Worm (Caenorhabditis elegans): ENCODE measurements around the gene nspb-7.

nspb-7 gene

ce11 chrII:14610492-14611142 lies 32.5 kb downstream of the nspb-7 start:
- no peak for TF ChIP-seq Y53F4B.3 (GFP tag; IDR thresholded peaks at IDR 0.05)
- peak; percentile 35 for TF ChIP-seq ama-1 (optimal IDR thresholded peaks at IDR 0.05)
- TF ChIP-seq ama-1 (GFP tag; optimal IDR thresholded peaks at IDR 0.05): no peak

ce11 chrII:14611307-14611706 lies 33.2 kb downstream of the nspb-7 start:
- no peak for TF ChIP-seq F57A8.1 (GFP tag; optimal IDR thresholded peaks at IDR 0.05)
- TF ChIP-seq zfh-2 (GFP tag; conservative IDR thresholded peaks at IDR 0.05): no peak
- no peak for TF ChIP-seq hsf-1 (GFP tag; IDR thresholded peaks at IDR 0.05)
- TF ChIP-seq tbp1 (GFP tag; optimal IDR thresholded peaks at IDR 0.05): no peak
- TF ChIP-seq madf-3 (GFP tag; IDR thresholded peaks at IDR 0.05): no peak
- TF ChIP-seq F49E8.2 (tag; optimal IDR thresholded peaks at IDR 0.05; ENCODE audit: insufficient read depth): no peak
- TF ChIP-seq ZK185.1 (tag; optimal IDR thresholded peaks at IDR 0.05; ENCODE audit: poor library complexity, severe bottlenecking): no peak
- TF ChIP-seq ztf-3 (GFP tag; optimal IDR thresholded peaks at IDR 0.05): no peak
- TF ChIP-seq F22D6.2 (tag; optimal IDR thresholded peaks at IDR 0.05): no peak
- TF ChIP-seq B0261.1 (tag; optimal IDR thresholded peaks at IDR 0.05): no peak
- TF ChIP-seq tlf-1 (GFP tag; optimal IDR thresholded peaks at IDR 0.05): no peak
- TF ChIP-seq K11D2.4 (GFP tag; IDR thresholded peaks at IDR 0.05): no peak
- no peak for TF ChIP-seq him-1 (tag; optimal IDR thresholded peaks at IDR 0.05)
- TF ChIP-seq ekl-4 (GFP tag; IDR thresholded peaks at IDR 0.05): no peak
- no peak for TF ChIP-seq D2030.7 (GFP tag; IDR thresholded peaks at IDR 0.05)
- no peak for TF ChIP-seq dpl-1 (GFP tag; optimal IDR thresholded peaks at IDR 0.05)
- TF ChIP-seq akir-1 (GFP tag; optimal IDR thresholded peaks at IDR 0.05): no peak
- TF ChIP-seq xnd-1 (tag; optimal IDR thresholded peaks at IDR 0.05): no peak

DNA sequence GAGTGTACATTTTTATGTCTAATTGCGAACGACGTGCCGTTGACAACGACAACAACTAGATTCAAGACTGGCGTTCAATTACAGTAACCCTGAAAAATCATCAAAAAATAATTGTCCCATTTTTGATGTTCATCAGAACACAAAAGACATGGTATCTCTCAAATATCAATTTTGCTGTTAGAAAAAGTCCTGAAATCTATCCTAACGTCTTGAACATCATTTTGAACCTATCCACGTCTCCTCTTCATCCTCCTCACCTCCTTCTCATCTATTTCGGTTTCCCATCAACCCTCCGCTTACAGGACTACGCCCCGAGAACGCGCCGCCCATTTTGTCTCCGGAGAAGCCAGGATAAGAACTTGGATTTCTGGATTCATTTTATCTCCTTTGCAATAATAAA lies 37.6 kb downstream of the nspb-7 start, which contains the start of gene mltn-9:
Gene mltn-9 (plus strand): TSS at position 301 of the 400 bp plus-strand sequence.
- TF ChIP-seq dox-1 (GFP tag; IDR thresholded peaks at IDR 0.05) (no peak), egrh-3 (GFP tag; IDR thresholded peaks at IDR 0.05) (no peak), lin-26 (GFP tag; IDR thresholded peaks at IDR 0.05) (no peak), nhr-179 (tag; optimal IDR thresholded peaks at IDR 0.05) (no peak), lsy-27 (tag; optimal IDR thresholded peaks at IDR 0.05; ENCODE audit: borderline replicate concordance, insufficient read depth) (no peak), bed-2 (GFP tag; IDR thresholded peaks at IDR 0.05) (no peak), unc-130 (GFP tag; optimal IDR thresholded peaks at IDR 0.05) (no peak), D2030.7 (GFP tag; IDR thresholded peaks at IDR 0.05) (no peak)

DNA sequence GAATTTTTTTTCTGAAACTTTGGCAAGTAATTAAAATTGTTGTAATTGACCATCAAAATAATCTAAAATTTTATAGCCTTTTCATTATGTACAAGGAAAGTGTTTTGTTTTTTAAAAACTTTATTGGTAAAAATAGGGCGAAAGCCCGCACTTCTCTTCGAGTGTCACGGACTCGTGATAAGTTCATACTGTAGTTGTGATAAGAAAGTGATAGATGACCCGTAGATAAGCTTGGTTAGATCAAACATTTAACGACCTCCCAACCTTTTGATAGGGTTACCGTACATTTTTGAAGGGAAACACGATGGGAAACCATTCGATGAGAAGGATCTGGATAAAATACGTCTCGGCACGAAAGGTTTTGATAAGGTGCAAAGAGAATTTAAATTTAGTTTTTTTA lies 38.3 kb downstream of the nspb-7 start:
- no peak for TF ChIP-seq ztf-26 (tag; optimal IDR thresholded peaks at IDR 0.05)
- no peak for TF ChIP-seq attf-3 (GFP tag; conservative IDR thresholded peaks at IDR 0.05)
- no peak for TF ChIP-seq madf-10 (tag; optimal IDR thresholded peaks at IDR 0.05)

ce11 chrII:14616927-14617326 lies 38.8 kb downstream of the nspb-7 start:
- TF ChIP-seq attf-5 (GFP tag; optimal IDR thresholded peaks at IDR 0.05) (peak; percentile 49), him-1 (tag; optimal IDR thresholded peaks at IDR 0.05) (peak; percentile 64), attf-6 (GFP tag; IDR thresholded peaks at IDR 0.05) (no peak), aptf-3 (GFP tag; IDR thresholded peaks at IDR 0.05) (peak; percentile 66; the same call in 1 of the 2 replicates), ceh-79 (tag; optimal IDR thresholded peaks at IDR 0.05) (peak; percentile 5), lin-54 (GFP tag; optimal IDR thresholded peaks at IDR 0.05) (no peak), Y56A3A.18 (GFP tag; IDR thresholded peaks at IDR 0.05) (0 out of 2 replicates have a peak, but pooled peaks have one; percentile 41), F49E8.2 (tag; optimal IDR thresholded peaks at IDR 0.05; ENCODE audit: insufficient read depth) (peak; percentile 19), mel-28 (tag; optimal IDR thresholded peaks at IDR 0.05; ENCODE audit: borderline replicate concordance) (no peak), mxl-1 (tag; optimal IDR thresholded peaks at IDR 0.05) (peak; percentile 87), egl-44 (GFP tag; IDR thresholded peaks at IDR 0.05) (peak; percentile 66; the same call in 1 of the 2 replicates), Y79H2A.3 (GFP tag; conservative IDR thresholded peaks at IDR 0.05) (0 out of 2 replicates have a peak, but pooled peaks have one; percentile 33), athp-1 (tag; optimal IDR thresholded peaks at IDR 0.05) (peak; percentile 69), ceh-100 (GFP tag; IDR thresholded peaks at IDR 0.05) (no peak), F52B5.7 (tag; optimal IDR thresholded peaks at IDR 0.05) (peak; percentile 74)

All from whole organism, young adult.